Worm (Caenorhabditis elegans) whole organism, L4 larva: ENCODE data around the gene inx-2.

Source experiments
- F26F4.8 ChIP-seq: fragments of 200-800 bp; sonication (Bioruptor generic); conservative IDR thresholded peaks from 2 replicates; pipeline ENCODE4 v1.3.6; 2022; ENCODE audit warnings: missing genetic modification characterization, missing compliant biosample characterization
- F44E2.7 ChIP-seq: fragments of 200-800 bp; sonication (Bioruptor generic); IDR thresholded peaks from 2 replicates; pipeline ENCODE4 v2.1.2; 2022; ENCODE audit warnings: missing genetic modification characterization, missing compliant biosample characterization
- aly-2 ChIP-seq: sonication (generic microtip); optimal IDR thresholded peaks from 2 replicates; lab custom pipeline; 2018; ENCODE audit warnings: missing biosample characterization, missing genetic modification characterization
- ama-1 ChIP-seq: fragments of 150-350 bp; optimal IDR thresholded peaks from 2 replicates; lab custom pipeline; 2014; ENCODE audit warnings: inconsistent platforms, mixed read lengths
- attf-4 ChIP-seq: sonication (generic microtip); optimal IDR thresholded peaks from 3 replicates; lab custom pipeline; 2017; ENCODE audit warnings: missing biosample characterization, missing genetic modification characterization
- ceh-20 ChIP-seq: fragments of 200-800 bp; sonication (Bioruptor generic); IDR thresholded peaks from 2 replicates; pipeline ENCODE4 v1.3.6; 2022; ENCODE audit warnings: missing genetic modification reagents, missing genetic modification characterization, missing compliant biosample characterization
- ceh-28 ChIP-seq: fragments of 150-350 bp; optimal IDR thresholded peaks from 2 replicates; lab custom pipeline; 2014; ENCODE audit warnings: missing biosample characterization, missing genetic modification reagents, missing genetic modification characterization
- ceh-44 ChIP-seq: fragments of 200-800 bp; sonication (Bioruptor generic); IDR thresholded peaks from 2 replicates; pipeline ENCODE4 v1.3.6; 2022; ENCODE audit warnings: missing genetic modification reagents, missing genetic modification characterization, missing compliant biosample characterization
- ctbp-1 ChIP-seq: fragments of 200-800 bp; sonication (Bioruptor generic); IDR thresholded peaks from 2 replicates; pipeline ENCODE4 v1.3.6; 2022; ENCODE audit warnings: missing genetic modification reagents, missing genetic modification characterization, missing compliant biosample characterization
- daf-16 ChIP-seq, 3 experiments: sonication (generic microtip); optimal IDR thresholded peaks; 2 replicates each; lab custom pipeline; 2016 to 2017; ENCODE audit warnings: missing genetic modification characterization in 3 of 3, missing genetic modification reagents in 3 of 3, mild to moderate bottlenecking in 2 of 3, missing compliant biosample characterization in 2 of 3, missing biosample characterization in 1 of 3, moderate library complexity in 1 of 3
- daf-8 ChIP-seq: fragments of 200-800 bp; sonication (Bioruptor generic); IDR thresholded peaks from 2 replicates; pipeline ENCODE4 v1.3.6; 2022; ENCODE audit warnings: missing genetic modification characterization, missing compliant biosample characterization
- dmd-6 ChIP-seq: fragments of 200-800 bp; sonication (Bioruptor generic); IDR thresholded peaks from 2 replicates; pipeline ENCODE4 v1.3.6; 2022; ENCODE audit warnings: missing genetic modification reagents, missing genetic modification characterization, missing compliant biosample characterization
- dmd-8 ChIP-seq: fragments of 200-800 bp; sonication (Bioruptor generic); IDR thresholded peaks from 2 replicates; pipeline ENCODE4 v1.3.6; 2022; ENCODE audit warnings: missing genetic modification characterization, missing compliant biosample characterization
- dpl-1 ChIP-seq: fragments of 150-350 bp; optimal IDR thresholded peaks from 2 replicates; lab custom pipeline; 2014; ENCODE audit warnings: missing biosample characterization, missing genetic modification reagents, missing genetic modification characterization
- dve-1 ChIP-seq: sonication (generic microtip); optimal IDR thresholded peaks from 2 replicates; lab custom pipeline; 2017; ENCODE audit warnings: antibody characterized with exemption, mild to moderate bottlenecking, missing genetic modification characterization, missing compliant biosample characterization; ENCODE audit not compliant: insufficient read depth
- gei-8 ChIP-seq: fragments of 200-800 bp; sonication (Bioruptor generic); optimal IDR thresholded peaks from 2 replicates; lab custom pipeline; 2018; ENCODE audit warnings: mild to moderate bottlenecking, missing genetic modification characterization, missing compliant biosample characterization
- hlh-11 ChIP-seq: fragments of 200-800 bp; sonication (Bioruptor generic); optimal IDR thresholded peaks from 2 replicates; lab custom pipeline; 2018; ENCODE audit warnings: mild to moderate bottlenecking, missing genetic modification characterization, missing compliant biosample characterization
- jun-1 ChIP-seq: fragments of 150-350 bp; optimal IDR thresholded peaks from 2 replicates; lab custom pipeline; 2014; ENCODE audit warnings: missing biosample characterization, missing genetic modification reagents, missing genetic modification characterization
- lim-7 ChIP-seq: fragments of 200-800 bp; sonication (Bioruptor generic); IDR thresholded peaks from 2 replicates; pipeline ENCODE4 v1.3.6; 2022; ENCODE audit warnings: missing genetic modification characterization, missing compliant biosample characterization
- lin-1 ChIP-seq: fragments of 200-800 bp; sonication (Bioruptor generic); IDR thresholded peaks from 2 replicates; pipeline ENCODE4 v1.3.6; 2022; ENCODE audit warnings: missing genetic modification reagents, missing genetic modification characterization, missing compliant biosample characterization
- mdt-29 ChIP-seq: fragments of 200-800 bp; sonication (Bioruptor generic); IDR thresholded peaks from 2 replicates; pipeline ENCODE4 v1.3.6; 2022; ENCODE audit warnings: missing genetic modification reagents, missing genetic modification characterization, missing compliant biosample characterization
- mep-1 ChIP-seq: fragments of 150-350 bp; sonication (generic microtip); optimal IDR thresholded peaks from 3 replicates; lab custom pipeline; 2014; ENCODE audit warnings: missing biosample characterization, missing genetic modification characterization
- mxl-3 ChIP-seq: fragments of 200-800 bp; sonication (Bioruptor generic); optimal IDR thresholded peaks from 2 replicates; lab custom pipeline; 2018; ENCODE audit warnings: mild to moderate bottlenecking, missing genetic modification characterization, missing compliant biosample characterization
- nhr-102 ChIP-seq: sonication (generic microtip); optimal IDR thresholded peaks from 2 replicates; lab custom pipeline; 2016; ENCODE audit warnings: mild to moderate bottlenecking, missing genetic modification characterization, moderate library complexity, missing compliant biosample characterization
- nhr-11 ChIP-seq: fragments of 150-350 bp; optimal IDR thresholded peaks from 2 replicates; lab custom pipeline; 2014; ENCODE audit warnings: missing biosample characterization, missing genetic modification characterization
- nhr-28 ChIP-seq: fragments of 150-350 bp; optimal IDR thresholded peaks from 2 replicates; lab custom pipeline; 2014; ENCODE audit warnings: missing biosample characterization, missing genetic modification characterization
- nhr-77 ChIP-seq: fragments of 150-350 bp; optimal IDR thresholded peaks from 2 replicates; lab custom pipeline; 2014; ENCODE audit warnings: missing biosample characterization, missing genetic modification characterization
- pha-4 ChIP-seq, 2 experiments: fragments of 150-350 bp in 1 of 2; fragments of 200-800 bp in 1 of 2; sonication (Bioruptor generic) in 1 of 2; IDR thresholded peaks in 1 of 2; optimal IDR thresholded peaks in 1 of 2; 2 replicates each; pipeline versions ENCODE4 v1.3.6 to Lab custom; 2014 to 2022; ENCODE audit warnings: missing genetic modification characterization in 2 of 2, missing genetic modification reagents in 2 of 2, missing biosample characterization in 1 of 2, missing compliant biosample characterization in 1 of 2
- php-3 ChIP-seq: fragments of 200-800 bp; sonication (Bioruptor generic); IDR thresholded peaks from 2 replicates; pipeline ENCODE4 v1.3.6; 2022; ENCODE audit warnings: missing genetic modification reagents, missing genetic modification characterization, missing compliant biosample characterization
- pqm-1 ChIP-seq: sonication (generic microtip); optimal IDR thresholded peaks from 2 replicates; lab custom pipeline; 2017; ENCODE audit warnings: missing biosample characterization, missing genetic modification characterization
- set-16 ChIP-seq: fragments of 200-800 bp; sonication (Bioruptor generic); IDR thresholded peaks from 2 replicates; pipeline ENCODE4 v1.3.6; 2022; ENCODE audit warnings: missing genetic modification reagents, missing genetic modification characterization, missing compliant biosample characterization
- skn-1 ChIP-seq: fragments of 150-350 bp; optimal IDR thresholded peaks from 2 replicates; lab custom pipeline; 2014; ENCODE audit warnings: missing biosample characterization, missing genetic modification characterization
- spr-1 ChIP-seq: sonication (generic microtip); optimal IDR thresholded peaks from 2 replicates; lab custom pipeline; 2016; ENCODE audit warnings: mild to moderate bottlenecking, missing genetic modification characterization, missing compliant biosample characterization
- tag-97 ChIP-seq: fragments of 200-800 bp; sonication (Bioruptor generic); IDR thresholded peaks from 2 replicates; pipeline ENCODE4 v1.3.6; 2022; ENCODE audit warnings: missing genetic modification characterization, missing compliant biosample characterization
- unc-39 ChIP-seq: sonication (generic microtip); optimal IDR thresholded peaks from 2 replicates; lab custom pipeline; 2017; ENCODE audit warnings: missing biosample characterization, missing genetic modification characterization
- ztf-7 ChIP-seq: fragments of 150-350 bp; optimal IDR thresholded peaks from 2 replicates; lab custom pipeline; 2014; ENCODE audit warnings: missing biosample characterization, missing genetic modification characterization

Gene inx-2

ce11 chrX:11268970-11269369 lies 27.6 kb downstream of the inx-2 start, which contains the start of gene C03A3.3:
Gene C03A3.3, minus strand, starts transcription at chrX:11269070.
- no peak for TF ChIP-seq F26F4.8 (GFP tag; lab: Robert Waterston, UW)
- no peak for TF ChIP-seq nhr-11 (tag; lab: Kevin White, UChicago)
- TF ChIP-seq ceh-44 (GFP tag; lab: Robert Waterston, UW), result no peak
- TF ChIP-seq skn-1, result no peak
- no peak for TF ChIP-seq tag-97 (GFP tag; lab: Robert Waterston, UW)
- no peak for TF ChIP-seq ama-1 (lab: Kevin White, UChicago)
- no peak for TF ChIP-seq attf-4 (tag; lab: Kevin White, UChicago)
- TF ChIP-seq unc-39 (tag; lab: Kevin White, UChicago), result no peak
- no peak for TF ChIP-seq aly-2 (tag; lab: Kevin White, UChicago)
- TF ChIP-seq pha-4 (GFP tag; IDR thresholded peaks at IDR 0.05; lab: Robert Waterston, UW), result no peak
- TF ChIP-seq pha-4 (tag; optimal IDR thresholded peaks at IDR 0.05; lab: Kevin White, UChicago), result no peak
- no peak for TF ChIP-seq dpl-1 (GFP tag; lab: Kevin White, UChicago)
- TF ChIP-seq, all 104 proteins: peak for 0

ce11 chrX:11266711-11267110 lies 29.8 kb downstream of the inx-2 start, which contains the start of gene C03A3.9:
Gene C03A3.9, plus strand, starts transcription at chrX:11267011.
- TF ChIP-seq mdt-29 (no peak), daf-8 (GFP tag; lab: Robert Waterston, UW) (no peak), ceh-20 (GFP tag; lab: Robert Waterston, UW) (no peak), F44E2.7 (no peak), dve-1 (tag; lab: Kevin White, UChicago) (no peak), set-16 (GFP tag; lab: Robert Waterston, UW) (no peak), ctbp-1 (GFP tag; lab: Robert Waterston, UW) (no peak), gei-8 (GFP tag; lab: Kevin White, UChicago) (no peak), nhr-102 (no peak)
- TF ChIP-seq, all 104 proteins: peak for 0

- no peak for TF ChIP-seq mdt-29
- peak; percentile 48; the same call in 1 of the 2 replicates for TF ChIP-seq php-3
- TF ChIP-seq mxl-3, result peak; percentile 60
- TF ChIP-seq mep-1 (tag; lab: Kevin White, UChicago), result no peak
- TF ChIP-seq nhr-77, result peak; percentile 27
- TF ChIP-seq ceh-44 (GFP tag; lab: Robert Waterston, UW), result no peak
- TF ChIP-seq dmd-8 (GFP tag; lab: Robert Waterston, UW), result no peak
- TF ChIP-seq spr-1, result no peak
- peak; percentile 83 for TF ChIP-seq pqm-1 (tag; lab: Kevin White, UChicago)
- no peak for TF ChIP-seq daf-16 (GFP tag; optimal IDR thresholded peaks at IDR 0.05; lab: Kevin White, UChicago)
- TF ChIP-seq daf-16 (tag; optimal IDR thresholded peaks at IDR 0.05; lab: Kevin White, UChicago), result peak; percentile 95
- peak; percentile 55 for TF ChIP-seq dve-1 (tag; lab: Kevin White, UChicago)
- TF ChIP-seq lin-1 (GFP tag; lab: Robert Waterston, UW), result no peak
- TF ChIP-seq dmd-6, result peak; percentile 78
- peak; percentile 75 for TF ChIP-seq nhr-28 (tag; lab: Kevin White, UChicago)
- TF ChIP-seq ztf-7 (tag; lab: Kevin White, UChicago), result no peak
- no peak for TF ChIP-seq jun-1
- TF ChIP-seq ceh-28 (tag; lab: Kevin White, UChicago), result no peak
- no peak for TF ChIP-seq F44E2.7
- peak; percentile 69 for TF ChIP-seq hlh-11 (tag; lab: Kevin White, UChicago)
- TF ChIP-seq lim-7 (GFP tag; lab: Robert Waterston, UW), result no peak
- TF ChIP-seq, all 104 proteins: peak for 9
These were observed 31.8 kb downstream of the inx-2 start for ce11 chrX:11264715-11265114.
